Worm (Caenorhabditis elegans) whole organism, early embryonic: ENCODE data around the gene dpl-1.

Experiments used
- B0310.2 ChIP-seq: sonication (generic microtip); optimal IDR thresholded peaks from 2 replicates; lab custom pipeline; 2016; ENCODE audit warnings: mild to moderate bottlenecking, missing genetic modification characterization, missing compliant biosample characterization
- F13C5.2 ChIP-seq: sonication (generic microtip); optimal IDR thresholded peaks from 2 replicates; lab custom pipeline; 2017; ENCODE audit warnings: mild to moderate bottlenecking, missing genetic modification characterization, inconsistent platforms, missing compliant biosample characterization
- aly-1 ChIP-seq: sonication (generic microtip); optimal IDR thresholded peaks from 2 replicates; lab custom pipeline; 2016; ENCODE audit warnings: missing genetic modification characterization, missing compliant biosample characterization
- ama-1 ChIP-seq: fragments of 150-350 bp; optimal IDR thresholded peaks from 2 replicates; lab custom pipeline; 2014
- ceh-13 ChIP-seq: fragments of 200-800 bp; sonication (Bioruptor generic); optimal IDR thresholded peaks from 2 replicates; lab custom pipeline; 2018; ENCODE audit warnings: mild to moderate bottlenecking, missing genetic modification characterization, missing compliant biosample characterization
- ceh-36 ChIP-seq: sonication (generic microtip); optimal IDR thresholded peaks from 2 replicates; lab custom pipeline; 2016; ENCODE audit warnings: missing genetic modification characterization, inconsistent platforms, missing compliant biosample characterization
- ets-7 ChIP-seq: sonication (generic microtip); optimal IDR thresholded peaks from 2 replicates; lab custom pipeline; 2016; ENCODE audit warnings: missing genotype, missing genetic modification characterization, missing compliant biosample characterization
- flt-1 ChIP-seq: fragments of 200-800 bp; sonication (Bioruptor generic); IDR thresholded peaks from 2 replicates; pipeline ENCODE4 v1.3.6; 2022; ENCODE audit warnings: missing genetic modification characterization, missing compliant biosample characterization
- hmbx-1 ChIP-seq: sonication (generic microtip); optimal IDR thresholded peaks from 2 replicates; lab custom pipeline; 2016; ENCODE audit warnings: mild to moderate bottlenecking, missing genetic modification characterization, missing compliant biosample characterization
- hmg-4 ChIP-seq: fragments of 200-800 bp; sonication (Bioruptor generic); optimal IDR thresholded peaks from 2 replicates; lab custom pipeline; 2018; ENCODE audit warnings: mild to moderate bottlenecking, missing genetic modification characterization, missing compliant biosample characterization
- hnd-1 ChIP-seq: sonication (generic microtip); optimal IDR thresholded peaks from 2 replicates; lab custom pipeline; 2016; ENCODE audit warnings: missing genetic modification characterization, missing compliant biosample characterization
- pes-1 ChIP-seq: fragments of 200-800 bp; sonication (Bioruptor generic); IDR thresholded peaks from 2 replicates; pipeline ENCODE4 v1.3.6; 2022; ENCODE audit warnings: missing genetic modification reagents, missing genetic modification characterization, missing compliant biosample characterization
- scrt-1 ChIP-seq: fragments of 200-800 bp; sonication (Bioruptor generic); IDR thresholded peaks from 2 replicates; pipeline ENCODE4 v1.3.6; 2022; ENCODE audit warnings: missing genetic modification characterization, missing compliant biosample characterization
- sea-1 ChIP-seq: fragments of 200-800 bp; sonication (Bioruptor generic); conservative IDR thresholded peaks from 2 replicates; pipeline ENCODE4 v1.3.6; 2022; ENCODE audit warnings: missing genetic modification characterization, missing compliant biosample characterization
- tbx-11 ChIP-seq: fragments of 200-800 bp; sonication (Bioruptor generic); IDR thresholded peaks from 2 replicates; pipeline ENCODE4 v1.3.6; 2022; ENCODE audit warnings: missing genetic modification characterization, missing compliant biosample characterization
- tbx-37 ChIP-seq: fragments of 200-800 bp; sonication (Bioruptor generic); conservative IDR thresholded peaks from 2 replicates; pipeline ENCODE4 v1.3.6; 2022; ENCODE audit warnings: missing genetic modification reagents, missing genetic modification characterization, missing compliant biosample characterization
- tra-4 ChIP-seq: sonication (generic microtip); optimal IDR thresholded peaks from 2 replicates; lab custom pipeline; 2017; ENCODE audit warnings: missing genetic modification characterization, missing compliant biosample characterization

Gene dpl-1

DNA sequence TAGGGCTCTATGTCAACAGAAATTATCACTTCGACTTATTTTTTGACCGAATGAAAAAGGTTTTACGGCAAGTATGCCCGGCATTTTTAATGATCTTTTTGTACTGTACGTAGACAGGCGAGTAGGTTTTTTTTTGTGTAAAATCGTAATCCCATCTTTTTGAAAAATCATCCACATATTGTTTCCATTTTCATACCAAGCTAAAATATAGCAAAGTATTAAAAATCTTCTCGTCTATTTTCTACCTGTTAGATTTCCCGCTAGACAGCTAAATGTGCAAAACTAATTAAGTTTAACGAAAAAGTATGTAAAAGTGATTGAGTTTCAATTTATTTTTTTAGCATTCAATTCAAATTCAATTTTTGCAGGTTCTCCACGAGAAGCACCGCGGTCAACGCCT lies 38.3 kb upstream of the dpl-1 start, which contains the start of gene C16D2.1:
Gene C16D2.1 (plus strand): TSS at position 301 of the 400 bp plus-strand sequence.
- TF ChIP-seq F13C5.2 (tag; lab: Kevin White, UChicago) = no peak
- TF ChIP-seq ama-1 (lab: Kevin White, UChicago) = no peak
- TF ChIP-seq tbx-11 (GFP tag; lab: Robert Waterston, UW) = no peak
- TF ChIP-seq hmg-4 (GFP tag; lab: Kevin White, UChicago) = no peak
- TF ChIP-seq aly-1 (tag; lab: Kevin White, UChicago) = no peak
- TF ChIP-seq tra-4 (tag; lab: Kevin White, UChicago) = no peak
- no peak for TF ChIP-seq sea-1 (GFP tag; lab: Robert Waterston, UW)
- no peak for TF ChIP-seq ets-7 (tag; lab: Kevin White, UChicago)
- TF ChIP-seq ceh-13 = no peak
- no peak for TF ChIP-seq B0310.2 (tag; lab: Kevin White, UChicago)
- no peak for TF ChIP-seq pes-1 (GFP tag; lab: Robert Waterston, UW)
- TF ChIP-seq hmbx-1 (tag; lab: Kevin White, UChicago) = no peak
- TF ChIP-seq tbx-37 = no peak
- TF ChIP-seq ceh-36 (tag; lab: Kevin White, UChicago) = no peak

ce11 chrII:9132338-9132737 lies 37.4 kb upstream of the dpl-1 start:
- TF ChIP-seq F13C5.2 (tag; lab: Kevin White, UChicago) (no peak), scrt-1 (no peak), hnd-1 (tag; lab: Kevin White, UChicago) (no peak), B0310.2 (tag; lab: Kevin White, UChicago) (no peak), ceh-13 (no peak), tra-4 (tag; lab: Kevin White, UChicago) (no peak), hmg-4 (GFP tag; lab: Kevin White, UChicago) (no peak), tbx-11 (GFP tag; lab: Robert Waterston, UW) (no peak), sea-1 (GFP tag; lab: Robert Waterston, UW) (no peak), pes-1 (GFP tag; lab: Robert Waterston, UW) (no peak), ceh-36 (tag; lab: Kevin White, UChicago) (no peak), ets-7 (tag; lab: Kevin White, UChicago) (no peak), hmbx-1 (tag; lab: Kevin White, UChicago) (no peak), flt-1 (GFP tag; lab: Robert Waterston, UW) (no peak), ama-1 (lab: Kevin White, UChicago) (no peak), aly-1 (tag; lab: Kevin White, UChicago) (no peak), tbx-37 (no peak)

DNA sequence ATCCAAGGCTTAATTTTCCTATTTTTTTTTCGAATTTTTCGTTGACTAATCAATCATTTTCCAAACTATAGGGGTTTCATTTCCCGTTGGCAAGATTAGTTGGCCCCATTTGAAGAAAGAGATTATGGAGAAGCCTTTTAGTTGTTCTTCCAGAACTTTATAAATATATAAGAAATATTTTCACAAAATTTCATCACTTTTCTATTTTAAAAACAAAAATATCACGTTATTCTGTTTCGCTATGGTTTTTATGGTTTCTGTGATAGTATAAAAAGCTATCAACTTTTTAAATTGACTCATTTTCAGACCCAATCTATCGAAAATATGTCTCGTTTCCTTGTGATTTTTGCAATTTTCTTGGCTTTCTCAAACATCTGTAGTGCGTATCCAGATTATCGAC lies 33.8 kb upstream of the dpl-1 start, which contains the start of gene nlp-78:
Gene nlp-78 (plus strand): TSS at position 301 of the 400 bp plus-strand sequence.
- TF ChIP-seq aly-1 (tag; lab: Kevin White, UChicago) (no peak), tbx-37 (no peak), hnd-1 (tag; lab: Kevin White, UChicago) (no peak), ceh-36 (tag; lab: Kevin White, UChicago) (no peak), scrt-1 (no peak), tbx-11 (GFP tag; lab: Robert Waterston, UW) (no peak), tra-4 (tag; lab: Kevin White, UChicago) (no peak)

ce11 chrII:9137803-9138202 lies 31.9 kb upstream of the dpl-1 start, which contains the start of gene C16D2.3:
Gene C16D2.3 (plus strand): TSS chrII:9138103.
- TF ChIP-seq tbx-37 (no peak), hnd-1 (tag; lab: Kevin White, UChicago) (no peak)

DNA sequence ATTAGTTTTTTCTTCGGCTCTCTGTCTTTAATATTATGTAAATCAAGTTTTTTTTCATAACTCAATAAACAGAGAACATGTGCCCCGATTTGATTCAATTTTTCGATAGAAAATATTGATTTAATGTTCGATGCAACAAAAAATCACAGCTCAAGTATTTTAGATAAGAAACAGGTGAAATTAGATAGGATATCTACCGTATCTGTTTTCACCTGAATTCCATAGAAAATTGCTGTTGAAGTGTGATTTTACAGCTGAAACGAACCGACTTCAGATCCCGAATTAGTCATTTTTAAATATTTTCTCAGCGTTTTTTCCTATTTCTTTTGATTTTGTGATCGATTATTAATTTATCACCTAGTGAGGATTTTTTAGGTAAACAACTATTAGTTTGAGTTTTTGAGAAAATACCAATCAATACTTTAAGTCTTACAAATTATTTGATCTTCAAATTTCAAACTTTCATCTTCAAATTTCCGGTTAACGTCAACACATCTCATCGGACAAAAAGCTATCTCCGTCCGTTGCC lies 30.5 kb upstream of the dpl-1 start, which contains the start of gene Y9C2UA.1:
Gene Y9C2UA.1 (plus strand): TSS at position 479 of the 529 bp plus-strand sequence.
- no peak for TF ChIP-seq tbx-37
- no peak for TF ChIP-seq F13C5.2 (tag; lab: Kevin White, UChicago)

- no peak for TF ChIP-seq B0310.2 (tag; lab: Kevin White, UChicago)
- no peak for TF ChIP-seq aly-1 (tag; lab: Kevin White, UChicago)
- no peak for TF ChIP-seq ceh-13
- TF ChIP-seq hnd-1 (tag; lab: Kevin White, UChicago) = no peak
- no peak for TF ChIP-seq hmbx-1 (tag; lab: Kevin White, UChicago)
- no peak for TF ChIP-seq ets-7 (tag; lab: Kevin White, UChicago)
- no peak for TF ChIP-seq hmg-4 (GFP tag; lab: Kevin White, UChicago)
- TF ChIP-seq pes-1 (GFP tag; lab: Robert Waterston, UW) = no peak
- TF ChIP-seq scrt-1 = no peak
- TF ChIP-seq flt-1 (GFP tag; lab: Robert Waterston, UW) = no peak
Measured at ce11 chrII:9141110-9141509, 28.6 kb upstream of the dpl-1 start.

- no peak for TF ChIP-seq ama-1 (lab: Kevin White, UChicago)
- TF ChIP-seq ceh-13 = no peak
- no peak for TF ChIP-seq hnd-1 (tag; lab: Kevin White, UChicago)
- TF ChIP-seq ets-7 (tag; lab: Kevin White, UChicago) = no peak
- no peak for TF ChIP-seq sea-1 (GFP tag; lab: Robert Waterston, UW)
- TF ChIP-seq pes-1 (GFP tag; lab: Robert Waterston, UW) = no peak
- TF ChIP-seq hmg-4 (GFP tag; lab: Kevin White, UChicago) = no peak
- no peak for TF ChIP-seq scrt-1
Measured at ce11 chrII:9143795-9144194, 25.9 kb upstream of the dpl-1 start.

- TF ChIP-seq tra-4 (tag; lab: Kevin White, UChicago) (no peak), F13C5.2 (tag; lab: Kevin White, UChicago) (no peak), aly-1 (tag; lab: Kevin White, UChicago) (no peak), sea-1 (GFP tag; lab: Robert Waterston, UW) (no peak), ceh-36 (tag; lab: Kevin White, UChicago) (no peak), B0310.2 (tag; lab: Kevin White, UChicago) (no peak), ama-1 (lab: Kevin White, UChicago) (no peak), pes-1 (GFP tag; lab: Robert Waterston, UW) (no peak), ets-7 (tag; lab: Kevin White, UChicago) (no peak), hmbx-1 (tag; lab: Kevin White, UChicago) (no peak), tbx-37 (no peak), ceh-13 (no peak), scrt-1 (no peak)
Measured at ce11 chrII:9144366-9144765, 25.3 kb upstream of the dpl-1 start.
